Fruit fly (Drosophila melanogaster) whole organism, embryonic: ENCODE data around the gene CG44088.
A peak's percentile ranks its signal among the peaks of the same experiment; 100 is the strongest.

Experiments
- Ada2b ChIP-seq: fragments of 200-800 bp; sonication (Bioruptor generic); IDR thresholded peaks from 2 replicates; pipeline ENCODE4 v1.3.6; 2022; ENCODE audit warnings: missing biosample characterization, missing genetic modification characterization
- Asciz ChIP-seq: fragments of 200-800 bp; sonication (Bioruptor generic); optimal IDR thresholded peaks from 2 replicates; lab custom pipeline; 2017; ENCODE audit warnings: missing biosample characterization, mild to moderate bottlenecking, missing genetic modification characterization, missing genetic modification reagents
- Bgb ChIP-seq: fragments of 200-800 bp; sonication (Bioruptor generic); IDR thresholded peaks from 2 replicates; pipeline ENCODE4 v1.3.6; 2022; ENCODE audit warnings: missing biosample characterization, missing genetic modification characterization; ENCODE audit not compliant: partially characterized antibody
- BtbVII ChIP-seq: fragments of 200-800 bp; sonication (Bioruptor generic); optimal IDR thresholded peaks from 3 replicates; lab custom pipeline; 2017; ENCODE audit warnings: missing biosample characterization, mild to moderate bottlenecking, missing genetic modification characterization
- CG10147 ChIP-seq: fragments of 200-800 bp; sonication (Bioruptor generic); optimal IDR thresholded peaks from 2 replicates; lab custom pipeline; 2019; ENCODE audit warnings: missing biosample characterization, mild to moderate bottlenecking, missing genetic modification characterization, moderate library complexity
- CG10267 ChIP-seq: fragments of 200-800 bp; sonication (Bioruptor generic); optimal IDR thresholded peaks from 2 replicates; lab custom pipeline; 2018; ENCODE audit warnings: missing biosample characterization, mild to moderate bottlenecking, missing genetic modification characterization, moderate library complexity
- CG1233 ChIP-seq: fragments of 200-800 bp; sonication (Bioruptor generic); optimal IDR thresholded peaks from 4 replicates; lab custom pipeline; 2018; ENCODE audit warnings: missing biosample characterization, mild to moderate bottlenecking, missing genetic modification characterization
- CG12659 ChIP-seq: fragments of 200-800 bp; sonication (Bioruptor generic); optimal IDR thresholded peaks from 3 replicates; lab custom pipeline; 2017; ENCODE audit warnings: mild to moderate bottlenecking, missing biosample characterization, missing genetic modification reagents, missing genetic modification characterization
- CG13287 ChIP-seq: fragments of 200-800 bp; sonication (Bioruptor generic); IDR thresholded peaks from 2 replicates; pipeline ENCODE4 v1.3.6; 2022; ENCODE audit warnings: missing biosample characterization, missing genetic modification characterization; ENCODE audit not compliant: partially characterized antibody
- CG14014 ChIP-seq: fragments of 200-800 bp; sonication (Bioruptor generic); IDR thresholded peaks from 2 replicates; pipeline ENCODE4 v1.3.6; 2022; ENCODE audit warnings: missing biosample characterization, missing genetic modification characterization
- CG14860 ChIP-seq: fragments of 200-800 bp; sonication (Bioruptor generic); IDR thresholded peaks from 3 replicates; pipeline ENCODE4 v1.3.6; 2022; ENCODE audit warnings: missing biosample characterization, missing genetic modification characterization; ENCODE audit not compliant: partially characterized antibody
- CG15696 ChIP-seq: fragments of 200-800 bp; sonication (Bioruptor generic); optimal IDR thresholded peaks from 2 replicates; lab custom pipeline; 2019; ENCODE audit warnings: missing biosample characterization, mild to moderate bottlenecking, missing genetic modification characterization, moderate library complexity
- CG1603 ChIP-seq: fragments of 200-800 bp; sonication (Bioruptor generic); optimal IDR thresholded peaks from 2 replicates; lab custom pipeline; 2019; ENCODE audit warnings: missing biosample characterization, mild to moderate bottlenecking, missing genetic modification characterization, moderate library complexity
- CG17385 ChIP-seq: fragments of 200-800 bp; sonication (Bioruptor generic); optimal IDR thresholded peaks from 3 replicates; lab custom pipeline; 2018; ENCODE audit warnings: missing biosample characterization, mild to moderate bottlenecking, missing genetic modification characterization
- CG17612 ChIP-seq: fragments of 200-800 bp; sonication (Bioruptor generic); IDR thresholded peaks from 2 replicates; pipeline ENCODE4 v1.3.6; 2022; ENCODE audit warnings: missing biosample characterization, missing genetic modification characterization
- CG1832 ChIP-seq: fragments of 200-800 bp; sonication (Bioruptor generic); optimal IDR thresholded peaks from 2 replicates; lab custom pipeline; 2017; ENCODE audit warnings: missing biosample characterization, mild to moderate bottlenecking, missing genetic modification characterization, inconsistent platforms
- CG18599 ChIP-seq: fragments of 200-800 bp; sonication (Bioruptor generic); optimal IDR thresholded peaks from 3 replicates; lab custom pipeline; 2017; ENCODE audit warnings: missing biosample characterization, missing genetic modification characterization, mild to moderate bottlenecking, moderate library complexity, missing genetic modification reagents
- CG2678 ChIP-seq: fragments of 200-800 bp; sonication (Bioruptor generic); optimal IDR thresholded peaks from 3 replicates; lab custom pipeline; 2019; ENCODE audit warnings: missing biosample characterization, mild to moderate bottlenecking, missing genetic modification characterization, moderate library complexity
- CG31441 ChIP-seq: fragments of 200-800 bp; sonication (Bioruptor generic); IDR thresholded peaks from 2 replicates; pipeline ENCODE4 v1.3.6; 2022; ENCODE audit warnings: missing biosample characterization, missing genetic modification characterization
- CG3281 ChIP-seq: fragments of 200-800 bp; sonication (Bioruptor generic); optimal IDR thresholded peaks from 3 replicates; lab custom pipeline; 2017; ENCODE audit warnings: missing biosample characterization, mild to moderate bottlenecking, missing genetic modification characterization
- CG7786 ChIP-seq: fragments of 200-800 bp; sonication (Bioruptor generic); optimal IDR thresholded peaks from 2 replicates; lab custom pipeline; 2016; ENCODE audit warnings: missing biosample characterization, missing genetic modification characterization
- Chrac-16 ChIP-seq: fragments of 200-800 bp; sonication (Bioruptor generic); optimal IDR thresholded peaks from 3 replicates; lab custom pipeline; 2016; ENCODE audit warnings: missing biosample characterization, missing genetic modification characterization
- D19B ChIP-seq: fragments of 200-800 bp; sonication (Bioruptor generic); optimal IDR thresholded peaks from 2 replicates; lab custom pipeline; 2017; ENCODE audit warnings: missing biosample characterization, mild to moderate bottlenecking, missing genetic modification characterization
- Hey ChIP-seq: fragments of 200-800 bp; sonication (Bioruptor generic); optimal IDR thresholded peaks from 3 replicates; lab custom pipeline; 2018; ENCODE audit warnings: missing biosample characterization, mild to moderate bottlenecking, missing genetic modification characterization
- Hmx ChIP-seq: fragments of 200-800 bp; sonication (Bioruptor generic); optimal IDR thresholded peaks from 2 replicates; lab custom pipeline; 2016; ENCODE audit warnings: missing biosample characterization, missing genetic modification characterization
- Lhr ChIP-seq: fragments of 200-800 bp; sonication (Bioruptor generic); optimal IDR thresholded peaks from 3 replicates; lab custom pipeline; 2017; ENCODE audit warnings: mild to moderate bottlenecking, missing biosample characterization, missing genetic modification reagents, missing genetic modification characterization
- Opbp ChIP-seq: fragments of 200-800 bp; sonication (Bioruptor generic); IDR thresholded peaks from 3 replicates; pipeline ENCODE4 v1.3.6; 2022; ENCODE audit warnings: missing biosample characterization, missing genetic modification characterization; ENCODE audit not compliant: partially characterized antibody
- Six4 ChIP-seq: fragments of 200-800 bp; sonication (Bioruptor generic); optimal IDR thresholded peaks from 2 replicates; lab custom pipeline; 2016; ENCODE audit warnings: missing biosample characterization, missing genetic modification characterization
- Usf ChIP-seq: fragments of 200-800 bp; sonication (Bioruptor generic); optimal IDR thresholded peaks from 2 replicates; lab custom pipeline; 2017; ENCODE audit warnings: missing genotype, missing biosample characterization, missing genetic modification characterization
- cas ChIP-seq: fragments of 200-800 bp; sonication (Bioruptor generic); IDR thresholded peaks from 2 replicates; pipeline ENCODE4 v1.3.6; 2022; ENCODE audit warnings: missing biosample characterization, missing genetic modification characterization
- dysf ChIP-seq: fragments of 200-800 bp; sonication (Bioruptor generic); IDR thresholded peaks from 3 replicates; pipeline ENCODE4 v1.3.6; 2022; ENCODE audit warnings: missing biosample characterization, missing genetic modification characterization
- gcm ChIP-seq: fragments of 200-800 bp; sonication (Bioruptor generic); optimal IDR thresholded peaks from 2 replicates; lab custom pipeline; 2019; ENCODE audit warnings: missing biosample characterization, mild to moderate bottlenecking, missing genetic modification characterization, moderate library complexity
- gem ChIP-seq: fragments of 200-800 bp; sonication (Bioruptor generic); optimal IDR thresholded peaks from 2 replicates; lab custom pipeline; 2019; ENCODE audit warnings: missing biosample characterization, mild to moderate bottlenecking, missing genetic modification characterization, moderate library complexity
- grn ChIP-seq: fragments of 200-800 bp; sonication (Bioruptor generic); optimal IDR thresholded peaks from 3 replicates; lab custom pipeline; 2017; ENCODE audit warnings: missing biosample characterization, missing genetic modification characterization
- ind ChIP-seq: fragments of 200-800 bp; sonication (Bioruptor generic); optimal IDR thresholded peaks from 3 replicates; lab custom pipeline; 2016; ENCODE audit warnings: missing biosample characterization, missing genetic modification characterization
- nerfin-1 ChIP-seq: fragments of 200-800 bp; sonication (Bioruptor generic); optimal IDR thresholded peaks from 3 replicates; lab custom pipeline; 2019; ENCODE audit warnings: missing biosample characterization, mild to moderate bottlenecking, missing genetic modification characterization, moderate library complexity
- nerfin-2 ChIP-seq: fragments of 200-800 bp; sonication (Bioruptor generic); IDR thresholded peaks from 2 replicates; pipeline ENCODE4 v1.3.6; 2022; ENCODE audit warnings: missing biosample characterization, missing genetic modification characterization; ENCODE audit not compliant: partially characterized antibody
- oc ChIP-seq: fragments of 200-800 bp; sonication (Bioruptor generic); optimal IDR thresholded peaks from 2 replicates; lab custom pipeline; 2018; ENCODE audit warnings: missing biosample characterization, mild to moderate bottlenecking, missing genetic modification characterization, moderate library complexity
- odd ChIP-seq: fragments of 200-800 bp; sonication (Bioruptor generic); optimal IDR thresholded peaks from 2 replicates; lab custom pipeline; 2017; ENCODE audit warnings: missing biosample characterization, mild to moderate bottlenecking, missing genetic modification characterization
- onecut ChIP-seq: fragments of 200-800 bp; sonication (Bioruptor generic); IDR thresholded peaks from 2 replicates; pipeline ENCODE4 v1.3.6; 2022; ENCODE audit warnings: missing biosample characterization, missing genetic modification characterization
- pan ChIP-seq, 4 experiments: fragments of >200 bp in 3 of 4; fragments of 200-800 bp in 1 of 4; sonication (Bioruptor generic) in 1 of 4; optimal IDR thresholded peaks in 3 of 4; IDR thresholded peaks in 1 of 4; 2 replicates each; pipeline versions ENCODE4 v1.3.6 to Lab custom; 2017 to 2022; ENCODE audit warnings: missing biosample characterization in 2 of 4, missing genetic modification characterization in 2 of 4, mixed read lengths in 1 of 4
- sens ChIP-seq: fragments of 200-800 bp; sonication (Bioruptor generic); peaks from one replicate; lab custom pipeline; 2016; ENCODE audit warnings: missing biosample characterization, missing genetic modification characterization
- seq ChIP-seq: fragments of 200-800 bp; sonication (Bioruptor generic); IDR thresholded peaks from 2 replicates; pipeline ENCODE4 v1.3.6; 2022; ENCODE audit warnings: missing biosample characterization, missing genetic modification characterization
- shn ChIP-seq: fragments of 200-800 bp; sonication (Bioruptor generic); optimal IDR thresholded peaks from 3 replicates; lab custom pipeline; 2016; ENCODE audit warnings: missing biosample characterization, missing genetic modification characterization
- so ChIP-seq: fragments of 200-800 bp; sonication (Bioruptor generic); IDR thresholded peaks from 3 replicates; pipeline ENCODE4 v1.3.6; 2022; ENCODE audit warnings: missing biosample characterization, missing genetic modification characterization
- tap ChIP-seq: fragments of 200-800 bp; optimal IDR thresholded peaks from 3 replicates; lab custom pipeline; 2019; ENCODE audit warnings: missing biosample characterization, mild to moderate bottlenecking, missing genetic modification characterization, moderate library complexity
- vvl ChIP-seq: fragments of 200-800 bp; sonication (Bioruptor generic); IDR thresholded peaks from 2 replicates; pipeline ENCODE4 v1.3.6; 2022; ENCODE audit warnings: missing biosample characterization, missing genetic modification characterization

Gene CG44088

dm6 chr3R:4731828-4732657 is 42.8 kb downstream of the CG44088 start, which contains the start of gene Nep2 (continued):
- no peak for TF ChIP-seq oc (tag; lab: Kevin White, UChicago)
- peak; percentile 12; the same call in 1 of the 2 replicates for TF ChIP-seq Ada2b (GFP tag; lab: Robert Waterston, UW)
- TF ChIP-seq cas (GFP tag; lab: Robert Waterston, UW), result no peak
- peak; percentile 35 for TF ChIP-seq CG7786 (GFP tag; lab: Kevin White, UChicago)
- TF ChIP-seq Asciz (GFP tag; lab: Kevin White, UChicago), result peak; percentile 31
- TF ChIP-seq odd (GFP tag; lab: Kevin White, UChicago), result peak; percentile 16
- no peak for TF ChIP-seq pan (optimal IDR thresholded peaks at IDR 0.05; lab: Kevin White, UChicago)
- no peak for TF ChIP-seq pan (GFP tag; optimal IDR thresholded peaks at IDR 0.05 in 1 of 2, IDR thresholded peaks at IDR 0.05 in 1 of 2)
- TF ChIP-seq seq (GFP tag; lab: Robert Waterston, UW), result 0 out of 2 replicates have a peak, but pooled peaks have one; percentile 30
- peak; percentile 60 for TF ChIP-seq CG2678 (tag; lab: Kevin White, UChicago)
- TF ChIP-seq vvl (GFP tag; lab: Robert Waterston, UW), result no peak
- peak; percentile 21 for TF ChIP-seq CG1603
- TF ChIP-seq ind (GFP tag; lab: Kevin White, UChicago), result peak; percentile 18
- peak; percentile 56; the same call in 2 of the 3 replicates for TF ChIP-seq Opbp (GFP tag; lab: Robert Waterston, UW)
- TF ChIP-seq grn, result no peak
- no peak for TF ChIP-seq CG17612 (GFP tag; lab: Robert Waterston, UW)
- TF ChIP-seq onecut (GFP tag; lab: Robert Waterston, UW), result no peak
- TF ChIP-seq Six4 (GFP tag; lab: Kevin White, UChicago), result no peak
- peak; percentile 48 for TF ChIP-seq CG17385
- TF ChIP-seq Chrac-16, result peak; percentile 18
- peak; percentile 84 for TF ChIP-seq Bgb (GFP tag; lab: Robert Waterston, UW)
- TF ChIP-seq CG10267 (tag; lab: Kevin White, UChicago), result peak; percentile 9
- peak; percentile 0 for TF ChIP-seq Lhr
- 0 out of 2 replicates have a peak, but pooled peaks have one; percentile 8 for TF ChIP-seq CG14014 (GFP tag; lab: Robert Waterston, UW)
- peak; percentile 33 for TF ChIP-seq CG12659
- TF ChIP-seq so, result no peak
- TF ChIP-seq tap (tag; lab: Kevin White, UChicago), result no peak
- peak; percentile 23; the same call in 1 of the 2 replicates for TF ChIP-seq CG13287 (GFP tag; lab: Robert Waterston, UW)
- TF ChIP-seq shn (GFP tag; lab: Kevin White, UChicago), result no peak
- peak; percentile 64 for TF ChIP-seq D19B (GFP tag; lab: Kevin White, UChicago)
- peak; percentile 50 for TF ChIP-seq Usf (GFP tag; lab: Kevin White, UChicago)
- TF ChIP-seq gcm (GFP tag; lab: Kevin White, UChicago), result no peak
- TF ChIP-seq dysf (GFP tag; lab: Robert Waterston, UW), result no peak
- TF ChIP-seq CG18599 (GFP tag; lab: Kevin White, UChicago), result no peak
- TF ChIP-seq CG31441 (GFP tag; lab: Robert Waterston, UW), result peak; percentile 34; the same call in 1 of the 2 replicates
- TF ChIP-seq CG15696 (tag; lab: Kevin White, UChicago), result no peak
- TF ChIP-seq CG10147 (GFP tag; lab: Kevin White, UChicago), result no peak
- peak; percentile 61 for TF ChIP-seq nerfin-2 (GFP tag; lab: Robert Waterston, UW)
- peak; percentile 46 for TF ChIP-seq CG1233 (GFP tag; lab: Kevin White, UChicago)
- peak; percentile 71 for TF ChIP-seq sens (GFP tag; lab: Kevin White, UChicago)
- no peak for TF ChIP-seq CG1832 (GFP tag; lab: Kevin White, UChicago)
- no peak for TF ChIP-seq Hey (tag; lab: Kevin White, UChicago)
- peak; percentile 20 for TF ChIP-seq BtbVII (GFP tag; lab: Kevin White, UChicago)
- TF ChIP-seq nerfin-1, result peak; percentile 7
- peak; percentile 43 for TF ChIP-seq gem (tag; lab: Kevin White, UChicago)
- TF ChIP-seq Hmx (GFP tag; lab: Kevin White, UChicago), result no peak
- peak; percentile 76 for TF ChIP-seq CG14860 (GFP tag; lab: Robert Waterston, UW)
- TF ChIP-seq CG3281 (GFP tag; lab: Kevin White, UChicago), result peak; percentile 29
